Worm (Caenorhabditis elegans): ENCODE results near the gene mrpl-20.

ce11 chrII:13341320-13341719, 3.2 kb downstream of the mrpl-20 start:
- TF ChIP-seq ztf-23 (GFP tag; IDR thresholded peaks at IDR 0.05), result no peak
- TF ChIP-seq ref-1 (GFP tag; conservative IDR thresholded peaks at IDR 0.05), result no peak

Measured in whole organism, midembryonic.